Worm (Caenorhabditis elegans) whole organism, mixed stage, embryonic: ENCODE measurements around the gene nuaf-3.

Experiments used
- bed-3 ChIP-seq: fragments of 200-800 bp; sonication (Bioruptor generic); optimal IDR thresholded peaks from 3 replicates; lab custom pipeline; 2018; ENCODE audit warnings: mild to moderate bottlenecking, missing genetic modification characterization, moderate library complexity, missing compliant biosample characterization
- blmp-1 ChIP-seq: fragments of 150-350 bp; optimal IDR thresholded peaks from 2 replicates; lab custom pipeline; 2014; ENCODE audit warnings: missing biosample characterization, missing genetic modification characterization
- ceh-39 ChIP-seq: fragments of 150-350 bp; optimal IDR thresholded peaks from 2 replicates; lab custom pipeline; 2014; ENCODE audit warnings: missing biosample characterization, missing genetic modification characterization
- ceh-43 ChIP-seq: fragments of 200-800 bp; sonication (Bioruptor generic); optimal IDR thresholded peaks from 2 replicates; lab custom pipeline; 2018; ENCODE audit warnings: mild to moderate bottlenecking, missing genetic modification characterization, moderate library complexity, missing compliant biosample characterization
- ceh-83 ChIP-seq: fragments of 200-800 bp; sonication (Bioruptor generic); optimal IDR thresholded peaks from 2 replicates; lab custom pipeline; 2018; ENCODE audit warnings: mild to moderate bottlenecking, missing genetic modification characterization, missing compliant biosample characterization
- ces-1 ChIP-seq: fragments of 150-350 bp; optimal IDR thresholded peaks from 2 replicates; lab custom pipeline; 2014; ENCODE audit warnings: missing biosample characterization, missing genetic modification reagents, missing genetic modification characterization
- drap-1 ChIP-seq: fragments of 200-800 bp; sonication (Bioruptor generic); optimal IDR thresholded peaks from 3 replicates; lab custom pipeline; 2018; ENCODE audit warnings: mild to moderate bottlenecking, missing genetic modification characterization, missing compliant biosample characterization
- elt-1 ChIP-seq: sonication (generic microtip); optimal IDR thresholded peaks from 2 replicates; lab custom pipeline; 2017; ENCODE audit warnings: missing genetic modification characterization, mild to moderate bottlenecking, missing compliant biosample characterization, antibody characterized with exemption, moderate library complexity, borderline replicate concordance; ENCODE audit not compliant: insufficient read depth
- elt-3 ChIP-seq: fragments of 150-350 bp; optimal IDR thresholded peaks from 2 replicates; lab custom pipeline; 2014; ENCODE audit warnings: missing biosample characterization, missing genetic modification characterization
- flh-1 ChIP-seq: fragments of 200-800 bp; sonication (Bioruptor generic); optimal IDR thresholded peaks from 2 replicates; lab custom pipeline; 2018; ENCODE audit warnings: mild to moderate bottlenecking, missing genetic modification characterization, moderate library complexity, missing compliant biosample characterization
- ham-2 ChIP-seq: fragments of 200-800 bp; sonication (Bioruptor generic); optimal IDR thresholded peaks from 2 replicates; lab custom pipeline; 2018; ENCODE audit warnings: mild to moderate bottlenecking, missing genetic modification characterization, missing compliant biosample characterization
- lin-13 ChIP-seq: fragments of 150-350 bp; optimal IDR thresholded peaks from 2 replicates; lab custom pipeline; 2014; ENCODE audit warnings: missing biosample characterization, missing genetic modification characterization
- lin-32 ChIP-seq: fragments of 200-800 bp; sonication (Bioruptor generic); optimal IDR thresholded peaks from 2 replicates; lab custom pipeline; 2018; ENCODE audit warnings: mild to moderate bottlenecking, missing genetic modification characterization, missing compliant biosample characterization
- lsy-2 ChIP-seq: fragments of 150-350 bp; optimal IDR thresholded peaks from 2 replicates; lab custom pipeline; 2014; ENCODE audit warnings: missing biosample characterization, missing genetic modification characterization
- mab-5 ChIP-seq: fragments of 150-350 bp; optimal IDR thresholded peaks from 2 replicates; lab custom pipeline; 2014; ENCODE audit warnings: missing biosample characterization, missing genetic modification characterization
- mep-1 ChIP-seq: fragments of 150-350 bp; optimal IDR thresholded peaks from 2 replicates; lab custom pipeline; 2017; ENCODE audit warnings: missing biosample characterization, missing genetic modification reagents, missing genetic modification characterization, inconsistent platforms
- mls-2 ChIP-seq: sonication (generic microtip); optimal IDR thresholded peaks from 2 replicates; lab custom pipeline; 2016; ENCODE audit warnings: mild to moderate bottlenecking, missing genetic modification characterization, moderate library complexity, missing compliant biosample characterization
- nhr-12 ChIP-seq: fragments of 150-350 bp; optimal IDR thresholded peaks from 2 replicates; lab custom pipeline; 2014; ENCODE audit warnings: missing biosample characterization, missing genetic modification characterization
- nhr-2 ChIP-seq: fragments of 150-350 bp; optimal IDR thresholded peaks from 2 replicates; lab custom pipeline; 2014; ENCODE audit warnings: missing biosample characterization, missing genetic modification characterization
- nhr-237 ChIP-seq: fragments of 150-350 bp; optimal IDR thresholded peaks from 2 replicates; lab custom pipeline; 2014; ENCODE audit warnings: missing biosample characterization, missing genetic modification characterization
- nhr-28 ChIP-seq: fragments of 150-350 bp; optimal IDR thresholded peaks from 2 replicates; lab custom pipeline; 2014; ENCODE audit warnings: missing biosample characterization, missing genetic modification characterization
- pha-4 ChIP-seq: fragments of 150-350 bp; optimal IDR thresholded peaks from 2 replicates; lab custom pipeline; 2018; ENCODE audit warnings: missing biosample characterization, missing genetic modification reagents, missing genetic modification characterization
- sem-2 ChIP-seq: fragments of 200-800 bp; sonication (Bioruptor generic); optimal IDR thresholded peaks from 2 replicates; lab custom pipeline; 2018; ENCODE audit warnings: mild to moderate bottlenecking, missing genetic modification characterization, missing compliant biosample characterization
- sptf-1 ChIP-seq: sonication (generic microtip); optimal IDR thresholded peaks from 2 replicates; lab custom pipeline; 2017; ENCODE audit warnings: mild to moderate bottlenecking, missing genetic modification characterization, moderate library complexity, missing compliant biosample characterization
- unc-120 ChIP-seq: sonication (generic microtip); optimal IDR thresholded peaks from 2 replicates; lab custom pipeline; 2017; ENCODE audit warnings: missing genetic modification characterization, missing compliant biosample characterization; ENCODE audit not compliant: poor library complexity, severe bottlenecking
- unc-39 ChIP-seq: fragments of 150-350 bp; optimal IDR thresholded peaks from 2 replicates; lab custom pipeline; 2014; ENCODE audit warnings: missing biosample characterization, missing genetic modification characterization
- zip-8 ChIP-seq: fragments of 150-350 bp; optimal IDR thresholded peaks from 2 replicates; lab custom pipeline; 2014; ENCODE audit warnings: missing biosample characterization, missing genetic modification characterization

nuaf-3 gene

ce11 chrIV:11210781-11211256, 26.7 kb downstream of the nuaf-3 start, which contains the start of gene adk-1:
adk-1 (minus strand) TSS chrIV:11210831.
- no peak for TF ChIP-seq zip-8 (tag; lab: Kevin White, UChicago)
- TF ChIP-seq unc-120 (tag; lab: Kevin White, UChicago), result no peak
- no peak for TF ChIP-seq nhr-12 (tag; lab: Kevin White, UChicago)
- TF ChIP-seq flh-1 (GFP tag; lab: Kevin White, UChicago), result no peak
- TF ChIP-seq nhr-28 (tag; lab: Kevin White, UChicago), result no peak
- TF ChIP-seq nhr-2 (tag; lab: Kevin White, UChicago), result no peak
- TF ChIP-seq bed-3 (GFP tag; lab: Kevin White, UChicago), result no peak
- no peak for TF ChIP-seq unc-39 (tag; lab: Kevin White, UChicago)
- no peak for TF ChIP-seq lin-13 (tag; lab: Kevin White, UChicago)

ce11 chrIV:11211547-11211946, 27.5 kb downstream of the nuaf-3 start:
- TF ChIP-seq drap-1 (GFP tag; lab: Kevin White, UChicago) (no peak), ham-2 (GFP tag; lab: Kevin White, UChicago) (peak; percentile 84), elt-1 (peak; percentile 94)
- TF ChIP-seq, all 35 proteins: peak for 2

ce11 chrIV:11212978-11213377, 28.9 kb downstream of the nuaf-3 start:
- TF ChIP-seq pha-4 (no peak), ceh-43 (GFP tag; lab: Kevin White, UChicago) (no peak), elt-3 (tag; lab: Kevin White, UChicago) (no peak), blmp-1 (tag; lab: Kevin White, UChicago) (no peak), ces-1 (GFP tag; lab: Kevin White, UChicago) (no peak), nhr-2 (tag; lab: Kevin White, UChicago) (no peak), drap-1 (GFP tag; lab: Kevin White, UChicago) (no peak)

- TF ChIP-seq pha-4 (no peak), lsy-2 (tag; lab: Kevin White, UChicago) (no peak), zip-8 (tag; lab: Kevin White, UChicago) (no peak), nhr-12 (tag; lab: Kevin White, UChicago) (no peak), sem-2 (GFP tag; lab: Kevin White, UChicago) (no peak), ceh-39 (tag; lab: Kevin White, UChicago) (no peak), ceh-83 (GFP tag; lab: Kevin White, UChicago) (no peak), unc-120 (tag; lab: Kevin White, UChicago) (no peak), lin-32 (GFP tag; lab: Kevin White, UChicago) (no peak), ces-1 (GFP tag; lab: Kevin White, UChicago) (no peak), nhr-28 (tag; lab: Kevin White, UChicago) (no peak), sptf-1 (tag; lab: Kevin White, UChicago) (no peak), mep-1 (tag; lab: Kevin White, UChicago) (no peak), mls-2 (no peak)
These were observed 33.9 kb downstream of the nuaf-3 start, which contains the start of gene zip-6 for ce11 chrIV:11218037-11218436. zip-6 (minus strand) TSS chrIV:11218137.

ce11 chrIV:11223878-11224277, 39.8 kb downstream of the nuaf-3 start, which contains the start of gene C29F4.3:
C29F4.3 (minus strand) TSS chrIV:11223978.
- TF ChIP-seq sptf-1 (tag; lab: Kevin White, UChicago), result no peak
- no peak for TF ChIP-seq lsy-2 (tag; lab: Kevin White, UChicago)
- TF ChIP-seq lin-13 (tag; lab: Kevin White, UChicago), result no peak
- TF ChIP-seq unc-39 (tag; lab: Kevin White, UChicago), result no peak
- no peak for TF ChIP-seq nhr-237 (tag; lab: Kevin White, UChicago)
- TF ChIP-seq flh-1 (GFP tag; lab: Kevin White, UChicago), result no peak
- TF ChIP-seq ceh-83 (GFP tag; lab: Kevin White, UChicago), result no peak

- TF ChIP-seq elt-3 (tag; lab: Kevin White, UChicago) (no peak), pha-4 (no peak), nhr-2 (tag; lab: Kevin White, UChicago) (no peak), mab-5 (tag; lab: Kevin White, UChicago) (no peak), nhr-28 (tag; lab: Kevin White, UChicago) (no peak), lin-13 (tag; lab: Kevin White, UChicago) (no peak), unc-120 (tag; lab: Kevin White, UChicago) (no peak), zip-8 (tag; lab: Kevin White, UChicago) (no peak), sem-2 (GFP tag; lab: Kevin White, UChicago) (no peak)
These were observed 41.1 kb downstream of the nuaf-3 start, which contains the start of gene col-125 for ce11 chrIV:11225206-11225605. col-125 (plus strand) TSS chrIV:11225506.
